Worm (Caenorhabditis elegans) whole organism, L2 larva: ENCODE data around the gene hmg-4.

Experiments
- blmp-1 ChIP-seq: sonication (generic microtip); optimal IDR thresholded peaks from 2 replicates; lab custom pipeline; 2017; ENCODE audit warnings: missing genetic modification characterization, mild to moderate bottlenecking, missing compliant biosample characterization, antibody characterized with exemption, moderate library complexity; ENCODE audit not compliant: insufficient read depth
- elt-1 ChIP-seq: fragments of 150-350 bp; optimal IDR thresholded peaks from 2 replicates; lab custom pipeline; 2014; ENCODE audit warnings: missing biosample characterization, missing genetic modification characterization
- lin-13 ChIP-seq: fragments of 150-350 bp; optimal IDR thresholded peaks from 2 replicates; lab custom pipeline; 2014; ENCODE audit warnings: missing biosample characterization, missing genetic modification reagents, missing genetic modification characterization
- nhr-12 ChIP-seq: fragments of 150-350 bp; optimal IDR thresholded peaks from 2 replicates; lab custom pipeline; 2014; ENCODE audit warnings: missing biosample characterization, missing genetic modification characterization
- nhr-129 ChIP-seq: fragments of 150-350 bp; optimal IDR thresholded peaks from 2 replicates; lab custom pipeline; 2014; ENCODE audit warnings: missing biosample characterization, missing genetic modification characterization
- nhr-23 ChIP-seq: fragments of 150-350 bp; optimal IDR thresholded peaks from 2 replicates; lab custom pipeline; 2014; ENCODE audit warnings: missing biosample characterization, missing genetic modification reagents, missing genetic modification characterization
- nhr-6 ChIP-seq: fragments of 150-350 bp; optimal IDR thresholded peaks from 2 replicates; lab custom pipeline; 2014; ENCODE audit warnings: missing biosample characterization, missing genetic modification characterization
- sem-4 ChIP-seq: fragments of 150-350 bp; optimal IDR thresholded peaks from 2 replicates; lab custom pipeline; 2014; ENCODE audit warnings: missing biosample characterization, missing genetic modification reagents, missing genetic modification characterization
- skn-1 ChIP-seq: sonication (generic microtip); optimal IDR thresholded peaks from 2 replicates; lab custom pipeline; 2017; ENCODE audit warnings: missing biosample characterization, missing genetic modification characterization
- snpc-4 ChIP-seq: fragments of 150-350 bp; optimal IDR thresholded peaks from 2 replicates; lab custom pipeline; 2014; ENCODE audit warnings: missing biosample characterization, missing genetic modification characterization

- TF ChIP-seq skn-1 (tag; lab: Kevin White, UChicago) (no peak), snpc-4 (tag; lab: Kevin White, UChicago) (no peak), blmp-1 (tag; lab: Kevin White, UChicago) (no peak), nhr-23 (tag; lab: Kevin White, UChicago) (no peak), nhr-12 (tag; lab: Kevin White, UChicago) (no peak), nhr-6 (tag; lab: Kevin White, UChicago) (no peak), nhr-129 (tag; lab: Kevin White, UChicago) (no peak), lin-13 (no peak), elt-1 (no peak), sem-4 (no peak)
Observed at ce11 chrIII:7380120-7380519, 1.3 kb downstream of the hmg-4 start.
